Fruit fly (Drosophila melanogaster) whole organism, embryonic: ENCODE measurements around the gene CG42538.

Experiments
- CG11085 ChIP-seq: fragments of 200-800 bp; sonication (Bioruptor generic); IDR thresholded peaks from 2 replicates; pipeline ENCODE4 v1.3.6; 2022; ENCODE audit warnings: missing biosample characterization, missing genetic modification characterization
- CG12155 ChIP-seq: fragments of 200-800 bp; sonication (Bioruptor generic); optimal IDR thresholded peaks from 3 replicates; lab custom pipeline; 2016; ENCODE audit warnings: missing biosample characterization, missing genetic modification characterization
- Myb ChIP-seq: fragments of 200-800 bp; sonication (Bioruptor generic); optimal IDR thresholded peaks from 2 replicates; lab custom pipeline; 2016; ENCODE audit warnings: missing biosample characterization, missing genetic modification characterization
- trem ChIP-seq: fragments of 200-800 bp; optimal IDR thresholded peaks from 3 replicates; lab custom pipeline; 2019; ENCODE audit warnings: missing biosample characterization, mild to moderate bottlenecking, missing genetic modification characterization, moderate library complexity

DNA sequence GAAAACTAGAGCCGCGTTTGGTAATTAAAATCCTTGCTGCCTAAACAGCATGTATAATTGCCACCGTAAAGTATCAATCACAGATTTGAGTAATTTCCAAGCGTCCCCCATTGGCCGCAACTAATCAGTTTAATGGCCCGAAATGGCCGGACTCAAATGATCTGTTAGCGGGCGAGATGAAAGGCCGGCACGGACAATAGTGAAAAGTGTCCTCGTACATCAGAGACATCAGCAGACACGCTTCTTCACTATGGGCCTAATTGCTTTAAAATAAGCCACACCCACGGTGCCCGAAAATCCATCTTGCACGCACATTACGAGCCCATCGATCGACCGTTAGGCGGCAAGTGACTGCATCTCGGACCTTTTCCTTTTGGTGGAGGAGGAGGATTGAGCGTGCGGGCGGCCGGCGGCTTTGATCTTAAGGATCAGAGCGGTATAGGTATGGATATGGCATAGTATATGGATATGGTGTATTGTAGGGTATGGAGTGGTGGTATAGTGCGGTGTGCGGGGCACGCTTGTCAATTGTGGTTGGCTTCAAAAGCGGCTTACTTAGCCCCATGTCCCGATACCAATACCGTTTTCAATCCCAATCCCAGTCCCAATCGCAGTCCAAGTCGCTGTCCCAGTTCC, 21.9 kb upstream of the CG42538 start:
- TF ChIP-seq CG11085 (GFP tag; lab: Robert Waterston, UW) (no peak), CG12155 (GFP tag; lab: Kevin White, UChicago) (no peak), Myb (GFP tag; lab: Kevin White, UChicago) (no peak), trem (tag; lab: Kevin White, UChicago) (no peak)
